Fruit fly (Drosophila melanogaster) whole organism, prepupa: ENCODE measurements around the gene AstCC.

ENCODE experiments used
- CG3032 ChIP-seq: fragments of 200-800 bp; optimal IDR thresholded peaks from 2 replicates; lab custom pipeline; 2019; ENCODE audit warnings: missing biosample characterization, mild to moderate bottlenecking, missing genetic modification characterization, moderate library complexity
- CG6276 ChIP-seq: fragments of 200-800 bp; sonication (Bioruptor generic); optimal IDR thresholded peaks from 2 replicates; lab custom pipeline; 2017; ENCODE audit warnings: missing biosample characterization, mild to moderate bottlenecking, missing genetic modification characterization
- Met ChIP-seq: fragments of 200-800 bp; sonication (Bioruptor generic); optimal IDR thresholded peaks from 3 replicates; lab custom pipeline; 2016; ENCODE audit warnings: missing biosample characterization, missing genetic modification characterization
- Smox ChIP-seq: fragments of 200-800 bp; sonication (Bioruptor generic); optimal IDR thresholded peaks from 3 replicates; lab custom pipeline; 2016; ENCODE audit warnings: missing biosample characterization, missing genetic modification characterization
- dsx ChIP-seq: fragments of 200-800 bp; optimal IDR thresholded peaks from 3 replicates; lab custom pipeline; 2019; ENCODE audit warnings: missing biosample characterization, mild to moderate bottlenecking, missing genetic modification characterization, moderate library complexity; ENCODE audit not compliant: poor library complexity, severe bottlenecking
- eg ChIP-seq: fragments of 200-800 bp; sonication (Bioruptor generic); IDR thresholded peaks from 3 replicates; pipeline ENCODE4 v1.3.6; 2022; ENCODE audit warnings: missing biosample characterization, missing genetic modification characterization
- fd59A ChIP-seq: fragments of 200-800 bp; sonication (Bioruptor generic); optimal IDR thresholded peaks from 2 replicates; lab custom pipeline; 2017; ENCODE audit warnings: missing biosample characterization, mild to moderate bottlenecking, missing genetic modification characterization, missing genetic modification reagents

- no peak for TF ChIP-seq fd59A (GFP tag; lab: Kevin White, UChicago)
- no peak for TF ChIP-seq Met
- peak; percentile 80 for TF ChIP-seq dsx
- no peak for TF ChIP-seq Smox (GFP tag; lab: Kevin White, UChicago)
- peak; percentile 85 for TF ChIP-seq CG3032 (tag; lab: Kevin White, UChicago)
- TF ChIP-seq CG6276 (GFP tag; lab: Kevin White, UChicago), result no peak
- TF ChIP-seq eg (GFP tag; lab: Robert Waterston, UW), result no peak
These were observed 32.6 kb downstream of the AstCC start for dm6 chr2L:11052493-11052788.
